Fruit fly (Drosophila melanogaster) whole organism, prepupa: ENCODE measurements around the gene Son.

Experiments
- Blimp-1 ChIP-seq: fragments of 200-800 bp; sonication (Bioruptor generic); optimal IDR thresholded peaks from 3 replicates; lab custom pipeline; 2017; ENCODE audit warnings: missing biosample characterization, missing genetic modification characterization, mild to moderate bottlenecking, moderate library complexity, missing genetic modification reagents
- CG10631 ChIP-seq: fragments of 200-800 bp; sonication (Bioruptor generic); optimal IDR thresholded peaks from 2 replicates; lab custom pipeline; 2016; ENCODE audit warnings: missing biosample characterization, missing genetic modification characterization
- CG10669 ChIP-seq: fragments of 200-800 bp; sonication (Bioruptor generic); optimal IDR thresholded peaks from 3 replicates; lab custom pipeline; 2018; ENCODE audit warnings: missing biosample characterization, mild to moderate bottlenecking, missing genetic modification characterization, moderate library complexity
- CG11294 ChIP-seq: fragments of 200-800 bp; sonication (Bioruptor generic); IDR thresholded peaks from 2 replicates; pipeline ENCODE4 v1.3.6; 2022; ENCODE audit warnings: missing biosample characterization, missing genetic modification characterization
- CG11902 ChIP-seq: fragments of 200-800 bp; sonication (Bioruptor generic); optimal IDR thresholded peaks from 3 replicates; lab custom pipeline; 2016; ENCODE audit warnings: missing biosample characterization, missing genetic modification characterization
- CG15336 ChIP-seq: fragments of 200-800 bp; sonication (Bioruptor generic); IDR thresholded peaks from 2 replicates; pipeline ENCODE4 v1.3.6; 2022; ENCODE audit warnings: missing biosample characterization, missing genetic modification characterization
- CG1621 ChIP-seq: fragments of 200-800 bp; sonication (Bioruptor generic); optimal IDR thresholded peaks from 3 replicates; lab custom pipeline; 2018; ENCODE audit warnings: missing biosample characterization, mild to moderate bottlenecking, missing genetic modification characterization
- CG3032 ChIP-seq: fragments of 200-800 bp; optimal IDR thresholded peaks from 2 replicates; lab custom pipeline; 2019; ENCODE audit warnings: missing biosample characterization, mild to moderate bottlenecking, missing genetic modification characterization, moderate library complexity
- CG31627 ChIP-seq: fragments of 200-800 bp; sonication (Bioruptor generic); optimal IDR thresholded peaks from 3 replicates; lab custom pipeline; 2016; ENCODE audit warnings: missing biosample characterization, missing genetic modification characterization
- CG34406 ChIP-seq: fragments of 200-800 bp; sonication (Bioruptor generic); optimal IDR thresholded peaks from 3 replicates; lab custom pipeline; 2016; ENCODE audit warnings: missing biosample characterization, missing genetic modification characterization
- CG3919 ChIP-seq: fragments of 200-800 bp; sonication (Bioruptor generic); optimal IDR thresholded peaks from 3 replicates; lab custom pipeline; 2016; ENCODE audit warnings: missing biosample characterization, missing genetic modification characterization
- CG6163 ChIP-seq: fragments of 200-800 bp; sonication (Bioruptor generic); IDR thresholded peaks from 3 replicates; pipeline ENCODE4 v1.3.6; 2022; ENCODE audit warnings: missing biosample characterization, missing genetic modification characterization
- CG6792 ChIP-seq: fragments of 200-800 bp; sonication (Bioruptor generic); optimal IDR thresholded peaks from 3 replicates; lab custom pipeline; 2016; ENCODE audit warnings: missing biosample characterization, missing genetic modification characterization
- CG6854 ChIP-seq: fragments of 200-800 bp; sonication (Bioruptor generic); optimal IDR thresholded peaks from 2 replicates; lab custom pipeline; 2017; ENCODE audit warnings: missing biosample characterization, mild to moderate bottlenecking, missing genetic modification characterization
- CG8119 ChIP-seq: fragments of 200-800 bp; sonication (Bioruptor generic); IDR thresholded peaks from 3 replicates; pipeline ENCODE4 v1.3.6; 2022; ENCODE audit warnings: missing biosample characterization, missing genetic modification characterization
- Eip75B ChIP-seq: fragments of 200-800 bp; sonication (Bioruptor generic); optimal IDR thresholded peaks from 3 replicates; lab custom pipeline; 2016; ENCODE audit warnings: missing biosample characterization, missing genetic modification characterization
- Eip78C ChIP-seq: fragments of 200-800 bp; sonication (Bioruptor generic); peaks from one replicate; lab custom pipeline; 2016; ENCODE audit warnings: missing biosample characterization, missing genetic modification characterization
- Ets21C ChIP-seq: fragments of 200-800 bp; sonication (Bioruptor generic); optimal IDR thresholded peaks from 3 replicates; lab custom pipeline; 2016; ENCODE audit warnings: missing biosample characterization, missing genetic modification characterization
- Ets96B ChIP-seq: fragments of 200-800 bp; optimal IDR thresholded peaks from 2 replicates; lab custom pipeline; 2019; ENCODE audit warnings: missing biosample characterization, mild to moderate bottlenecking, missing genetic modification characterization, moderate library complexity
- Gug ChIP-seq: fragments of 200-800 bp; sonication (Bioruptor generic); IDR thresholded peaks from 2 replicates; pipeline ENCODE4 v1.3.6; 2022; ENCODE audit warnings: missing biosample characterization, missing genetic modification characterization
- Hr38 ChIP-seq: sonication (Bioruptor generic); optimal IDR thresholded peaks from 2 replicates; lab custom pipeline; 2016; ENCODE audit warnings: missing biosample characterization, missing genetic modification characterization
- Hr39 ChIP-seq: fragments of 200-800 bp; sonication (Bioruptor generic); optimal IDR thresholded peaks from 2 replicates; lab custom pipeline; 2016; ENCODE audit warnings: missing biosample characterization, missing genetic modification characterization
- Hr4 ChIP-seq: fragments of 200-800 bp; sonication (Bioruptor generic); optimal IDR thresholded peaks from 3 replicates; lab custom pipeline; 2016; ENCODE audit warnings: missing biosample characterization, missing genetic modification characterization
- Lpt ChIP-seq: fragments of 200-800 bp; sonication (Bioruptor generic); optimal IDR thresholded peaks from 3 replicates; lab custom pipeline; 2016; ENCODE audit warnings: missing biosample characterization, missing genetic modification characterization
- Met ChIP-seq: fragments of 200-800 bp; sonication (Bioruptor generic); optimal IDR thresholded peaks from 3 replicates; lab custom pipeline; 2016; ENCODE audit warnings: missing biosample characterization, missing genetic modification characterization
- Smox ChIP-seq: fragments of 200-800 bp; sonication (Bioruptor generic); optimal IDR thresholded peaks from 3 replicates; lab custom pipeline; 2016; ENCODE audit warnings: missing biosample characterization, missing genetic modification characterization
- Sox14 ChIP-seq: fragments of 200-800 bp; sonication (Bioruptor generic); optimal IDR thresholded peaks from 3 replicates; lab custom pipeline; 2016; ENCODE audit warnings: missing biosample characterization, missing genetic modification characterization
- Sox15 ChIP-seq: fragments of 200-800 bp; sonication (Bioruptor generic); optimal IDR thresholded peaks from 3 replicates; lab custom pipeline; 2016; ENCODE audit warnings: missing biosample characterization, missing genetic modification characterization
- achi ChIP-seq: fragments of 200-800 bp; sonication (Bioruptor generic); optimal IDR thresholded peaks from 3 replicates; lab custom pipeline; 2016; ENCODE audit warnings: missing biosample characterization, missing genetic modification characterization
- acj6 ChIP-seq: fragments of 200-800 bp; sonication (Bioruptor generic); optimal IDR thresholded peaks from 3 replicates; lab custom pipeline; 2016; ENCODE audit warnings: missing biosample characterization, missing genetic modification characterization
- cyc ChIP-seq: fragments of 200-800 bp; sonication (Bioruptor generic); optimal IDR thresholded peaks from 3 replicates; lab custom pipeline; 2016; ENCODE audit warnings: missing biosample characterization, missing genetic modification characterization
- dac ChIP-seq: fragments of 200-800 bp; sonication (Bioruptor generic); optimal IDR thresholded peaks from 2 replicates; lab custom pipeline; 2017; ENCODE audit warnings: missing biosample characterization, mild to moderate bottlenecking, missing genetic modification characterization
- eg ChIP-seq: fragments of 200-800 bp; sonication (Bioruptor generic); IDR thresholded peaks from 3 replicates; pipeline ENCODE4 v1.3.6; 2022; ENCODE audit warnings: missing biosample characterization, missing genetic modification characterization
- esn ChIP-seq: fragments of 200-800 bp; sonication (Bioruptor generic); optimal IDR thresholded peaks from 2 replicates; lab custom pipeline; 2016; ENCODE audit warnings: missing biosample characterization, mild to moderate bottlenecking, missing genetic modification characterization, moderate library complexity
- fd59A ChIP-seq: fragments of 200-800 bp; sonication (Bioruptor generic); optimal IDR thresholded peaks from 2 replicates; lab custom pipeline; 2017; ENCODE audit warnings: missing biosample characterization, mild to moderate bottlenecking, missing genetic modification characterization, missing genetic modification reagents
- fd85E ChIP-seq: fragments of 200-800 bp; sonication (Bioruptor generic); optimal IDR thresholded peaks from 3 replicates; lab custom pipeline; 2016; ENCODE audit warnings: missing biosample characterization, missing genetic modification characterization
- lz ChIP-seq: fragments of 200-800 bp; sonication (Bioruptor generic); optimal IDR thresholded peaks from 3 replicates; lab custom pipeline; 2016; ENCODE audit warnings: missing biosample characterization, missing genetic modification characterization
- pdm3 ChIP-seq: fragments of 200-800 bp; sonication (Bioruptor generic); optimal IDR thresholded peaks from 3 replicates; lab custom pipeline; 2016; ENCODE audit warnings: missing biosample characterization, missing genetic modification characterization
- svp ChIP-seq: fragments of 200-800 bp; sonication (Bioruptor generic); peaks from one replicate; lab custom pipeline; 2016; ENCODE audit warnings: missing biosample characterization, missing genetic modification characterization
- topi ChIP-seq: fragments of 200-800 bp; sonication (Bioruptor generic); optimal IDR thresholded peaks from 3 replicates; lab custom pipeline; 2016; ENCODE audit warnings: missing biosample characterization, missing genetic modification characterization
- vri ChIP-seq: fragments of 200-800 bp; sonication (Bioruptor generic); optimal IDR thresholded peaks from 3 replicates; lab custom pipeline; 2016; ENCODE audit warnings: missing biosample characterization, mild to moderate bottlenecking, missing genetic modification characterization

Son gene

DNA sequence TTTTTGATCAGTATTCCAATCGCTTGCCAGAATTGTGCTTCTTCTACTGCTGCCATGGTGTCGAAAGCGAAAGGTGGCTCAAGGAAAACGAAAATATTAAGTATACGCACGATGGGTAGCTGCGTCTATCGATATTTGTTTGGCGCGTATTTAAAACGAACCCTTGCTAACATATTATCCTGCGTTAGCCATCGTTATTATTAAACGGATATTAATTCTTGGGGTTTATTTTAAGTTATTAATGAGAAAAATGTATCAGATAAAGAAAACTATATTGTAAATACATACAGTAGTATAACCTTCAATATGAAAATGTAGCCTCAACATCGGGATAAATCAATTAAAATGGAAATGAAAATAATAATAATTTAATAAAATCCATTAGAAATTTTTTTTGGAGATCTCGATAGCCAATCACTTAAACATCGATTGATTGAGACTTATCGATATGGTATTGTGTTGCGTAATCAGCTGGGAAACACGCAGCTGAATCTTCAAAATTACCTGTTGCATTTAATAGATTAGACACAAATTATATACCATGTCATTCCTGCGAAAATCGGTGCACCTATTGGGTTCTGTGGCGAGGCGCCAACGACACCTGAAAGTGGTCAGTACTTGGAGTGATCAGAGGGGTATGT lies 22.4 kb upstream of the Son start, which contains the start of the genes CG9386 and BckdhA (continued):
- TF ChIP-seq CG1621 (no peak), CG15336 (GFP tag; lab: Robert Waterston, UW) (peak; percentile 15; the same call in 1 of the 2 replicates), CG10631 (GFP tag; lab: Kevin White, UChicago) (peak; percentile 54), Gug (GFP tag; lab: Robert Waterston, UW) (no peak; the same call in 1 of the 2 replicates), fd85E (no peak), CG6854 (GFP tag; lab: Kevin White, UChicago) (no peak), pdm3 (GFP tag; lab: Kevin White, UChicago) (no peak), CG3032 (tag; lab: Kevin White, UChicago) (peak; percentile 27), CG31627 (GFP tag; lab: Kevin White, UChicago) (peak; percentile 58), Lpt (no peak), Sox14 (GFP tag; lab: Kevin White, UChicago) (peak; percentile 25), Hr38 (no peak), CG3919 (peak; percentile 55), Hr4 (GFP tag; lab: Kevin White, UChicago) (no peak)

DNA sequence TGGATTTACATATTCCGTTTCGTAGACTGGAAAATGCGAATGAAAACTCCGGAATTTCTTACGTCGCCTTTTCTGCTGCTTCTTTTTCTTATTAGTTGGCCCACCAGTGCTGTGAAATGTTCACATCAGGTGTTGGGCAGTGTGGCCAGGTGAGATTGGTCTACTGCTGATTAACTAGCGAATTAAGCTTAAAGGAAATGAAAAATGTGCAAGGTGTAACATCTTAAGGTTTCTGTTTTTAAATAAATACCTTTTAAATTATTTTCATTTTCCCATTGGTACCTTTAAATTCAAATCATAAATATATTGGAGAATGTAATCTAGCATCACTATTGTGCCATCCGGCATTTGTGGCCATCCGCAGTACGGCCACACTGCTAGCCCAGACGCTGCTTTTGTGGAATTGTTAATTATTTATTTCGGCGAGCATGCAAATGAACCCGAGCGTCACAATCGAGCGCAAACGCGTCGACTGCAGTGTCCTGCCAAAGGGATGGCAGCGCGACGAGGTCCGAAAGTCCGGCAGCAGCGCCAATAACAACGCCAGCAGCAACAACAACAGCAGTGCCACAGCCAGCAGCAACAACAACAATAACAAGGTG lies 18.3 kb upstream of the Son start, which contains the start of the genes AP-1mu and MBD-like:
Gene AP-1mu, minus strand, starts transcription at position 113 of the 602 bp plus-strand sequence.
Gene MBD-like, plus strand, starts transcription at position 348 of the 602 bp plus-strand sequence.
- no peak for TF ChIP-seq fd59A
- TF ChIP-seq dac = no peak
- peak; percentile 67 for TF ChIP-seq acj6
- peak; percentile 58 for TF ChIP-seq CG1621
- peak; percentile 42 for TF ChIP-seq CG11902
- peak; percentile 82 for TF ChIP-seq CG31627 (GFP tag; lab: Kevin White, UChicago)
- TF ChIP-seq Sox15 (GFP tag; lab: Kevin White, UChicago) = peak; percentile 34
- peak; percentile 73 for TF ChIP-seq esn (GFP tag; lab: Kevin White, UChicago)
- TF ChIP-seq CG3032 (tag; lab: Kevin White, UChicago) = peak; percentile 68
- TF ChIP-seq CG8119 (GFP tag; lab: Robert Waterston, UW) = 0 out of 3 replicates have a peak, but pooled peaks have one; percentile 36
- 0 out of 3 replicates have a peak, but pooled peaks have one; percentile 36 for TF ChIP-seq CG6163 (GFP tag; lab: Robert Waterston, UW)
- no peak for TF ChIP-seq Eip75B (GFP tag; lab: Kevin White, UChicago)
- TF ChIP-seq cyc (GFP tag; lab: Kevin White, UChicago) = peak; percentile 75
- TF ChIP-seq CG10631 (GFP tag; lab: Kevin White, UChicago) = peak; percentile 72
- TF ChIP-seq topi (GFP tag; lab: Kevin White, UChicago) = peak; percentile 67
- peak; percentile 31 for TF ChIP-seq Blimp-1 (GFP tag; lab: Kevin White, UChicago)
- TF ChIP-seq Ets96B (tag; lab: Kevin White, UChicago) = peak; percentile 41
- TF ChIP-seq CG10669 (GFP tag; lab: Kevin White, UChicago) = no peak
- peak; percentile 45 for TF ChIP-seq CG6792
- TF ChIP-seq CG11294 (GFP tag; lab: Robert Waterston, UW) = no peak
- no peak for TF ChIP-seq Lpt
- TF ChIP-seq Ets21C (GFP tag; lab: Kevin White, UChicago) = no peak
- TF ChIP-seq Sox14 (GFP tag; lab: Kevin White, UChicago) = peak; percentile 78
- TF ChIP-seq lz = peak; percentile 78
- TF ChIP-seq eg (GFP tag; lab: Robert Waterston, UW) = peak; percentile 61; the same call in 2 of the 3 replicates
- TF ChIP-seq vri = peak; percentile 52
- peak; percentile 58 for TF ChIP-seq achi
- no peak for TF ChIP-seq Smox
- TF ChIP-seq CG3919 = peak; percentile 67
- TF ChIP-seq CG15336 (GFP tag; lab: Robert Waterston, UW) = 0 out of 2 replicates have a peak, but pooled peaks have one; percentile 13
- peak; percentile 75 for TF ChIP-seq Hr39 (GFP tag; lab: Kevin White, UChicago)
- TF ChIP-seq svp (GFP tag; lab: Kevin White, UChicago) = no peak
- TF ChIP-seq Met (GFP tag; lab: Kevin White, UChicago) = no peak
- TF ChIP-seq CG34406 = peak; percentile 41
- no peak for TF ChIP-seq Eip78C (GFP tag; lab: Kevin White, UChicago)
- TF ChIP-seq, all 60 proteins: peak for 24
